Worm (Caenorhabditis elegans) whole organism, L3 larva: Measurements from ENCODE around the gene T14G12.6.

Experiments
- aly-2 ChIP-seq: fragments of 150-350 bp; optimal IDR thresholded peaks from 2 replicates; lab custom pipeline; 2014; ENCODE audit warnings: missing biosample characterization, missing genetic modification characterization
- ama-1 ChIP-seq: fragments of 150-350 bp; optimal IDR thresholded peaks from 2 replicates; lab custom pipeline; 2018
- ceh-16 ChIP-seq: sonication (generic microtip); optimal IDR thresholded peaks from 2 replicates; lab custom pipeline; 2017; ENCODE audit warnings: missing biosample characterization, missing genetic modification characterization
- ceh-28 ChIP-seq: fragments of 150-350 bp; optimal IDR thresholded peaks from 2 replicates; lab custom pipeline; 2014; ENCODE audit warnings: missing biosample characterization, missing genetic modification reagents, missing genetic modification characterization
- ceh-9 ChIP-seq: sonication (generic microtip); optimal IDR thresholded peaks from 2 replicates; lab custom pipeline; 2018; ENCODE audit warnings: missing biosample characterization, missing genetic modification characterization
- daf-12 ChIP-seq: fragments of 150-350 bp; optimal IDR thresholded peaks from 2 replicates; lab custom pipeline; 2014; ENCODE audit warnings: missing biosample characterization, missing genetic modification reagents, missing genetic modification characterization
- egl-27 ChIP-seq: sonication (generic microtip); optimal IDR thresholded peaks from 4 replicates; lab custom pipeline; 2017; ENCODE audit warnings: missing biosample characterization, missing genetic modification reagents, missing genetic modification characterization
- elt-2 ChIP-seq: sonication (generic microtip); optimal IDR thresholded peaks from 2 replicates; lab custom pipeline; 2016; ENCODE audit warnings: missing genetic modification reagents, mild to moderate bottlenecking, missing genetic modification characterization, missing compliant biosample characterization
- fkh-2 ChIP-seq: fragments of 150-350 bp; optimal IDR thresholded peaks from 2 replicates; lab custom pipeline; 2014; ENCODE audit warnings: missing biosample characterization, missing genetic modification reagents, missing genetic modification characterization
- fos-1 ChIP-seq: fragments of 150-350 bp; optimal IDR thresholded peaks from 2 replicates; lab custom pipeline; 2014; ENCODE audit warnings: missing biosample characterization, missing genetic modification characterization
- lin-15B ChIP-seq: fragments of 150-350 bp; optimal IDR thresholded peaks from 2 replicates; lab custom pipeline; 2014; ENCODE audit warnings: missing biosample characterization, missing genetic modification characterization
- lin-39 ChIP-seq: fragments of 150-350 bp; optimal IDR thresholded peaks from 2 replicates; lab custom pipeline; 2018; ENCODE audit warnings: missing biosample characterization, missing genetic modification reagents, missing genetic modification characterization
- lsy-12 ChIP-seq: sonication (generic microtip); optimal IDR thresholded peaks from 2 replicates; lab custom pipeline; 2016; ENCODE audit warnings: mild to moderate bottlenecking, missing genetic modification characterization, missing compliant biosample characterization
- mdl-1 ChIP-seq: fragments of 150-350 bp; optimal IDR thresholded peaks from 2 replicates; lab custom pipeline; 2014; ENCODE audit warnings: missing biosample characterization, missing genetic modification characterization
- mml-1 ChIP-seq: fragments of 150-350 bp; sonication (generic microtip); optimal IDR thresholded peaks from 3 replicates; lab custom pipeline; 2014; ENCODE audit warnings: missing biosample characterization, missing genetic modification characterization
- nfya-1 ChIP-seq: sonication (generic microtip); optimal IDR thresholded peaks from 2 replicates; lab custom pipeline; 2017; ENCODE audit warnings: missing genetic modification characterization, mild to moderate bottlenecking, missing compliant biosample characterization, antibody characterized with exemption, moderate library complexity; ENCODE audit not compliant: insufficient read depth
- nhr-11 ChIP-seq: fragments of 150-350 bp; optimal IDR thresholded peaks from 2 replicates; lab custom pipeline; 2014; ENCODE audit warnings: missing biosample characterization, missing genetic modification characterization
- nhr-23 ChIP-seq: fragments of 150-350 bp; optimal IDR thresholded peaks from 2 replicates; lab custom pipeline; 2014; ENCODE audit warnings: missing biosample characterization, missing genetic modification reagents, missing genetic modification characterization
- nhr-237 ChIP-seq: fragments of 150-350 bp; optimal IDR thresholded peaks from 2 replicates; lab custom pipeline; 2014; ENCODE audit warnings: missing biosample characterization, missing genetic modification characterization
- nhr-25 ChIP-seq: sonication (generic microtip); optimal IDR thresholded peaks from 2 replicates; lab custom pipeline; 2017; ENCODE audit warnings: missing biosample characterization, missing genetic modification characterization
- nhr-28 ChIP-seq: fragments of 150-350 bp; optimal IDR thresholded peaks from 2 replicates; lab custom pipeline; 2014; ENCODE audit warnings: missing biosample characterization, missing genetic modification characterization
- nhr-43 ChIP-seq: sonication (generic microtip); optimal IDR thresholded peaks from 2 replicates; lab custom pipeline; 2016; ENCODE audit warnings: mild to moderate bottlenecking, missing genetic modification characterization, missing compliant biosample characterization; ENCODE audit not compliant: poor library complexity, severe bottlenecking
- nhr-67 ChIP-seq: fragments of 150-350 bp; optimal IDR thresholded peaks from 2 replicates; lab custom pipeline; 2014; ENCODE audit warnings: missing biosample characterization, missing genetic modification characterization
- nhr-77 ChIP-seq: fragments of 150-350 bp; optimal IDR thresholded peaks from 2 replicates; lab custom pipeline; 2014; ENCODE audit warnings: missing biosample characterization, missing genetic modification characterization
- pha-4 ChIP-seq: fragments of 150-350 bp; optimal IDR thresholded peaks from 2 replicates; lab custom pipeline; 2014; ENCODE audit warnings: missing biosample characterization, missing genetic modification reagents, missing genetic modification characterization
- sea-2 ChIP-seq: fragments of 150-350 bp; sonication (generic microtip); optimal IDR thresholded peaks from 4 replicates; lab custom pipeline; 2014; ENCODE audit warnings: missing biosample characterization, missing genetic modification reagents, missing genetic modification characterization
- skn-1 ChIP-seq: fragments of 150-350 bp; optimal IDR thresholded peaks from 2 replicates; lab custom pipeline; 2014; ENCODE audit warnings: missing biosample characterization, missing genetic modification characterization
- snpc-4 ChIP-seq: fragments of 150-350 bp; optimal IDR thresholded peaks from 2 replicates; lab custom pipeline; 2014; ENCODE audit warnings: missing biosample characterization, missing genetic modification characterization
- unc-39 ChIP-seq: sonication (generic microtip); optimal IDR thresholded peaks from 4 replicates; lab custom pipeline; 2017; ENCODE audit warnings: missing biosample characterization, missing genetic modification characterization
- unc-62 ChIP-seq: fragments of 150-350 bp; sonication (generic microtip); optimal IDR thresholded peaks from 4 replicates; lab custom pipeline; 2014; ENCODE audit warnings: missing biosample characterization, missing genetic modification reagents, missing genetic modification characterization
- zag-1 ChIP-seq: fragments of 150-350 bp; optimal IDR thresholded peaks from 2 replicates; lab custom pipeline; 2014; ENCODE audit warnings: missing biosample characterization, missing genetic modification characterization
- ztf-11 ChIP-seq: fragments of 150-350 bp; optimal IDR thresholded peaks from 2 replicates; lab custom pipeline; 2014; ENCODE audit warnings: missing biosample characterization, missing genetic modification characterization

T14G12.6 gene

DNA sequence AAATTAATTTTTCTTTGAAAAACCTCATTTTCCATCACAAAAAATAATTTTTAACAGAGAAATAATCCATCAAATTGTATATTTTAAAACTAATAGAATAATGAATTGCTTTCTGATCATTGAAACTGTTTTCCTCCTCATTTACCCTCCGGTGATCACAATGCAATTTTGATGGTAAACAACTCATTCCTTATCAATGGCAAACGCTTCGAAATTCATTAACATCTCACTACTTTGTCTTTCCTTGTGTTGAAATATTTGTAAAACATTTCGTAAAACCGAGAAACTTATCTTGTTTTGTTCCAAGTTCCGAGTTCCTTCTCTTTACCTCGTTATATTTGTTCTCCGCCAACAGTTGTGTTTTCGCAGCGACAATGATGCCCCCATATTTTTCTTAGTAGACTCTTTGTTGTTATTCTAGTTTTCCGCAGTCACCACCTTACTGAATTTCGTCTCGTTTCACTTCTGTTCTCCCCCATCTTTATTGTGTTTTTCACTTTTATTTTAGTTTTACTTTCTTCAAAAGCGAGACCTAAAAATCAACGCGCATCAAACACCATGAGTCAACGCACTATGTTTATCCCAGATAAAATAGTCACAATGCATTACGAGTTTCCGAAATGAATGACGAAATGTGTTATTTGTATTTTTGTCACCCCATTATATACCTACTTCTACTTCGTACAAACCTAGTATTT lies 26.0 kb upstream of the T14G12.6 start:
- TF ChIP-seq mdl-1 (tag; lab: Kevin White, UChicago) (no peak), elt-2 (tag; lab: Kevin White, UChicago) (peak; percentile 34), nhr-28 (tag; lab: Kevin White, UChicago) (no peak), pha-4 (tag; lab: Kevin White, UChicago) (peak; percentile 53), ama-1 (lab: Kevin White, UChicago) (no peak), zag-1 (no peak)
- TF ChIP-seq, all 47 proteins: peak for 2

DNA sequence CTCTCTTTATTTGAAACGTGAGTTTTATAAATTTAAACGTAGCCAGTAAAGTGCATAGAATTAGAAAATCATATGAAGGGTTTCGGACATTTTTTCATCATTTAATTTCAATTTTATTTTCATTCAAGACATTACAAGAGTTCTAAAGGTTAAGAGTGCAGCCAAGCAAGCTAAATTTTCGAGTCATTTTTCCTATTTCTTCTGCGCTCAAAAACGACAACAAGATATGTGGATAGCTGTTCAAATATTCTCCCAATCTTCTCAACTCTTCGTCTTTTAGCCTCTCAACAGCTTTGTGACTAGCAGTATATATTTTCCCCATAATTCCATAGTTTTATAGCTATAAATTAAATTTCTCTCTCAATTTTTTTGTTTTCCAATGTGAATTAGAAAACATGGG lies 24.4 kb upstream of the T14G12.6 start:
- TF ChIP-seq mml-1 (no peak), fos-1 (no peak), nhr-77 (no peak), ceh-28 (tag; lab: Kevin White, UChicago) (no peak), fkh-2 (tag; lab: Kevin White, UChicago) (no peak), nhr-237 (tag; lab: Kevin White, UChicago) (no peak), aly-2 (tag; lab: Kevin White, UChicago) (no peak), daf-12 (tag; lab: Kevin White, UChicago) (no peak), unc-39 (no peak), ceh-16 (no peak), snpc-4 (tag; lab: Kevin White, UChicago) (no peak), nhr-11 (no peak), ztf-11 (tag; lab: Kevin White, UChicago) (no peak), nhr-67 (tag; lab: Kevin White, UChicago) (no peak), lin-39 (tag; lab: Kevin White, UChicago) (no peak), sea-2 (no peak)

DNA sequence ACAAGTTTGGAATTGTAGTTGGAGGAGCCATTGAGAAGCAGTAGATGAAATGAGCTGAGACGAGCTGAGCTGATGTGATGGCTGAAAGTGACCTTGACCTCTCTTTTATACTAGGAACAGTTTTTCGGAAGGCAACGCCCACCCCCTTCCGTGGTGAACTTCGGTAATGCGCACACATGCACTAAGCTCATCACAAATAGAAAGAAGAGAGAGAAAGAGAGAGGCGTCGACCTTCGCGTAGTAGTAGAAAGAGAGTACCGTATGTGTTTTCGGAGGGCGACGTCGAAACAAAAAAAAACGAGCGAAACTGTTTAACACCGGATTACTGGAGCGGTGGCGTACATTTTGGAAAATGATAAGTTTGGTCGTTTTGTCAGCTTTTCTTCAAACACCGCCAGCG lies 21.8 kb upstream of the T14G12.6 start, which contains the start of gene marg-1:
Gene marg-1, minus strand, starts transcription at position 101 of the 400 bp plus-strand sequence.
- TF ChIP-seq egl-27 (tag; lab: Kevin White, UChicago): no peak
- peak; percentile 11 for TF ChIP-seq pha-4 (tag; lab: Kevin White, UChicago)

DNA sequence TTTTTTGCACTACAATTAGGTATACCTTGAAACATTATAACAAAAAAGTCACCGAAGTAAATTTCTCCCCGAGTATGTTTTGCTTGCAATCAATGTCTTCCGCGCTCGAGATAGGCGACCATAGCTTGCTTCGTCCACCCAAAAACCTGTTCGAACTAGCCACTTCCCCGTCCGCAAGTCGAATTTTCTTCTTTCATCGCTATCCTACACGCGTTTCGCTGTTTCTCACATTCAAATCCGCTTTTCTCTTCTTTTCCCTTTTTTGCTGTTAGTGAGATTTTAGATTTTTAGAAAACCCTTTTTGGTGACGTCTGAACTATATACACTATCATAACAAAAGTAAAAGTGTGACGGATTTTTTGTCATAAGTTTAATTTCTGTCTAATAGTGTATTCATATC lies 14.0 kb upstream of the T14G12.6 start:
- TF ChIP-seq nhr-23 (tag; lab: Kevin White, UChicago) (peak; percentile 42), unc-62 (GFP tag; lab: Kevin White, UChicago) (no peak), egl-27 (tag; lab: Kevin White, UChicago) (no peak), lin-39 (tag; lab: Kevin White, UChicago) (no peak), skn-1 (tag; lab: Kevin White, UChicago) (no peak), sea-2 (no peak), nhr-28 (tag; lab: Kevin White, UChicago) (no peak), nhr-25 (tag; lab: Kevin White, UChicago) (no peak)

DNA sequence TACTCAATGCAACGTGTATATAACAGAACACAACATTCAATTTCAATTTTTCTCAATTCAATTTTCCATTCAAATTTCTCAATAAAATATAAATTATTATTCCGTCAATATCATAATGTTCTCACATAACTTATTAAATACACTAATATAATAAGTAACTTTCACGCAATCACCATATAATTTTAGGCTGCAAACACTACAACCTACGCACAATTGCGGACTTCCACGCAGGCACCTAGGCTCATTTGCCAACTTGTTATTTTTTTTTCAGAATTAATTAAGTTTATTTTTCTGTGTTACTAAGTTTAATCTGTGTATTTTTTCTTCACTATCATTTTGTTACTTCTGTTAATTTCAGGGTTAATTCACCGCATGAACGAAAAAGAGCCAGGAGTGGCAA lies 13.2 kb upstream of the T14G12.6 start, which contains the start of gene F47B7.2:
Gene F47B7.2, plus strand, starts transcription at position 358 of the 400 bp plus-strand sequence.
- TF ChIP-seq nfya-1: no peak
- no peak for TF ChIP-seq lin-15B (tag; lab: Kevin White, UChicago)
- no peak for TF ChIP-seq lsy-12
- TF ChIP-seq nhr-43 (tag; lab: Kevin White, UChicago): no peak
- no peak for TF ChIP-seq ceh-9 (tag; lab: Kevin White, UChicago)
- TF ChIP-seq nhr-23 (tag; lab: Kevin White, UChicago): peak; percentile 6
- TF ChIP-seq pha-4 (tag; lab: Kevin White, UChicago): peak; percentile 53
- peak; percentile 24 for TF ChIP-seq elt-2 (tag; lab: Kevin White, UChicago)

DNA sequence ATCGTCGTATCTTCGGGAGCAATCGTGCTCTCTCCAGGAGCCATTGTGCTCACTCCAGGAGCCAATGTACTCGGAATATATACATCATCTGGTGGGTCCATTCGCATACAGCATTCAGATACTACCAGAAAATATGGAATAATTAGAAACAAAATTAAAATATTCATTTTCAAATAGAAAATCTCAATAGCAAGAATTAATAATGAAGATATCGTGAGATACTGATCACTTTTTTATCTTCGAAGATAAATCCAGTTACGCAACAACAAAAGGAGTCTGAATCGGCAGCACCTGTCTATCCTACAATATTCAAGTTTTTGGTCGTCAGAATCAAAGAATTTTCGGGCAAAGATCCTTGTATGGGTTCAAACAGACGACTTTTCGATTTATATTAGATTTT lies 9.5 kb upstream of the T14G12.6 start, which contains the start of gene F47B7.5:
Gene F47B7.5, minus strand, starts transcription at position 101 of the 400 bp plus-strand sequence.
- TF ChIP-seq elt-2 (tag; lab: Kevin White, UChicago): no peak
- TF ChIP-seq ztf-11 (tag; lab: Kevin White, UChicago): no peak
- no peak for TF ChIP-seq skn-1 (tag; lab: Kevin White, UChicago)
- no peak for TF ChIP-seq ceh-28 (tag; lab: Kevin White, UChicago)
